Fruit fly (Drosophila melanogaster) whole organism, wandering third instar larva: ENCODE results near the gene Ir8a.

Experiments
- Abd-B ChIP-seq: fragments of >200 bp; optimal IDR thresholded peaks from 2 replicates; lab custom pipeline; 2017; ENCODE audit warnings: missing biosample characterization, missing genetic modification characterization
- Hnf4 ChIP-seq: fragments of 200-800 bp; sonication (Bioruptor generic); optimal IDR thresholded peaks from 2 replicates; lab custom pipeline; 2016; ENCODE audit warnings: missing biosample characterization, mild to moderate bottlenecking, missing genetic modification characterization
- Myc ChIP-seq: fragments of >200 bp; optimal IDR thresholded peaks from 2 replicates; lab custom pipeline; 2017
- dl ChIP-seq, 2 experiments: fragments of 175-275, 200-275 bp in 1 of 2; fragments of 200-275 bp in 1 of 2; sonication (Bioruptor generic); optimal IDR thresholded peaks; lab custom pipeline; 2018; ENCODE audit warnings: mild to moderate bottlenecking in 2 of 2, missing biosample characterization in 2 of 2, missing genetic modification characterization in 2 of 2, moderate library complexity in 2 of 2; ENCODE audit not compliant: partially characterized antibody in 2 of 2, insufficient read depth in 1 of 2
- dsf ChIP-seq: sonication (Bioruptor generic); optimal IDR thresholded peaks from 2 replicates; lab custom pipeline; 2016; ENCODE audit warnings: missing biosample characterization, missing genetic modification characterization, borderline replicate concordance
- h ChIP-seq: fragments of 200-800 bp; sonication (Bioruptor generic); optimal IDR thresholded peaks from 3 replicates; lab custom pipeline; 2016; ENCODE audit warnings: missing biosample characterization, mild to moderate bottlenecking, missing genetic modification characterization
- psq ChIP-seq: fragments of 200-800 bp; sonication (Bioruptor generic); optimal IDR thresholded peaks from 3 replicates; lab custom pipeline; 2017; ENCODE audit warnings: missing biosample characterization, mild to moderate bottlenecking, missing genetic modification characterization, moderate library complexity
- sv ChIP-seq: fragments of 200-800 bp; sonication (Bioruptor generic); optimal IDR thresholded peaks from 3 replicates; lab custom pipeline; 2016; ENCODE audit warnings: missing biosample characterization, missing genetic modification characterization
- usp ChIP-seq: fragments of >200 bp; optimal IDR thresholded peaks from 2 replicates; lab custom pipeline; 2017; ENCODE audit warnings: missing biosample characterization, missing genetic modification characterization
- woc ChIP-seq: sonication (Bioruptor generic); optimal IDR thresholded peaks from 2 replicates; lab custom pipeline; 2016; ENCODE audit warnings: missing biosample characterization, mild to moderate bottlenecking, missing genetic modification characterization

DNA sequence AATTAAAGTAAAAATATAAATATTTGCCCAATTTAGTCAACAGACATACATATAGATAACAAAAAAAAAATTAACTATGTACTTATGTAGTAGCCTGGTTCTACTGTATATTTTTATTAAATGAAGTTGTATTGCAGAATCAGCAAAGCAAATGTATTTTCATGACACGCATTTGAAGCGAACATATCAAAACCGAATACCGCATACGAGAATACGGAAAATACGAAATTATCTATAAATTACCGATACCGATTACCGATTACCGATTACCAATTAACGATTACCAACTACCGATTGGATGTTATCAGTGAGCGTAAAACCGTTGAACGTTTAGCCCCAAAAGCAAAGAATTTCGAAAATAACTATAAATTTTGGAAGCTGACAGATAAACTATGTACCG lies 49.0 kb downstream of the Ir8a start:
- no peak for TF ChIP-seq woc (GFP tag; lab: Kevin White, UChicago)
- no peak for TF ChIP-seq dsf
- TF ChIP-seq h (GFP tag; lab: Kevin White, UChicago), result no peak
- no peak for TF ChIP-seq sv (GFP tag; lab: Kevin White, UChicago)
- no peak for TF ChIP-seq usp (GFP tag; lab: Kevin White, UChicago)
- no peak for TF ChIP-seq psq (GFP tag; lab: Kevin White, UChicago)
- no peak for TF ChIP-seq Abd-B (GFP tag; lab: Kevin White, UChicago)
- TF ChIP-seq dl (GFP tag; optimal IDR thresholded peaks at IDR 0.05; lab: Kevin White, UChicago; ENCODE audit: insufficient read depth in 1 of 2, partially characterized antibody in 2 of 2), result no peak
- no peak for TF ChIP-seq Hnf4
- TF ChIP-seq Myc, result no peak
